Fruit fly (Drosophila melanogaster): ENCODE measurements around the gene CG44574.

- TF ChIP-seq Trl (optimal IDR thresholded peaks at IDR 0.05) = peak; percentile 89 to 97
- peak; percentile 89 for TF ChIP-seq Trl (GFP tag; optimal IDR thresholded peaks at IDR 0.05)
- TF ChIP-seq danr (GFP tag; IDR thresholded peaks at IDR 0.05) = peak; percentile 63; the same call in 1 of the 2 replicates
- TF ChIP-seq aop (GFP tag; IDR thresholded peaks at IDR 0.05) = no peak
- peak; percentile 24; the same call in 1 of the 2 replicates for TF ChIP-seq H2.0 (GFP tag; IDR thresholded peaks at IDR 0.05)
- peak; percentile 94 for TF ChIP-seq Xrp1 (GFP tag; IDR thresholded peaks at IDR 0.05)
- TF ChIP-seq CG12071 (GFP tag; optimal IDR thresholded peaks at IDR 0.05) = peak; percentile 97
- TF ChIP-seq CG14014 (GFP tag; IDR thresholded peaks at IDR 0.05) = peak; percentile 76; the same call in 1 of the 2 replicates
- TF ChIP-seq CG15011 (GFP tag; optimal IDR thresholded peaks at IDR 0.05) = peak; percentile 93
- peak; percentile 61 for TF ChIP-seq dm (GFP tag; optimal IDR thresholded peaks at IDR 0.05)
- TF ChIP-seq sisA (GFP tag; IDR thresholded peaks at IDR 0.05) = no peak
- peak; percentile 78 for TF ChIP-seq Hsf (GFP tag; optimal IDR thresholded peaks at IDR 0.05)
Observed at dm6 chr2L:5906893-5907850, 23.6 kb downstream of the CG44574 start, which contains the start of gene bchs.
